Worm (Caenorhabditis elegans): ENCODE results near the gene fbxa-154.
"Not testable (repeated sequence)": the region's sequence is repeated elsewhere in the genome, so short reads cannot be mapped to it uniquely, and the experiment has no call there.

- not testable (repeated sequence) for TF ChIP-seq flt-1, T22C8.4, ztf-29, tab-1 (GFP tag; IDR thresholded peaks at IDR 0.05)
Observed at ce11 chrV:15599762-15600161, 5.2 kb downstream of the fbxa-154 start, which contains the start of gene B0391.14.
